Worm (Caenorhabditis elegans) whole organism, L4 larva: ENCODE data around the gene B0432.14.

Experiments used
- D1046.2 ChIP-seq: fragments of 200-800 bp; sonication (Bioruptor generic); IDR thresholded peaks from 2 replicates; pipeline ENCODE4 v1.3.6; 2022; ENCODE audit warnings: missing genetic modification characterization, missing compliant biosample characterization
- F26F4.8 ChIP-seq: fragments of 200-800 bp; sonication (Bioruptor generic); conservative IDR thresholded peaks from 2 replicates; pipeline ENCODE4 v1.3.6; 2022; ENCODE audit warnings: missing genetic modification characterization, missing compliant biosample characterization
- F37D6.2 ChIP-seq: sonication (generic microtip); optimal IDR thresholded peaks from 2 replicates; lab custom pipeline; 2016; ENCODE audit warnings: mild to moderate bottlenecking, missing genetic modification characterization, missing compliant biosample characterization
- F44E2.7 ChIP-seq: fragments of 200-800 bp; sonication (Bioruptor generic); IDR thresholded peaks from 2 replicates; pipeline ENCODE4 v2.1.2; 2022; ENCODE audit warnings: missing genetic modification characterization, missing compliant biosample characterization
- F49E8.2 ChIP-seq: sonication (generic microtip); optimal IDR thresholded peaks from 2 replicates; lab custom pipeline; 2016; ENCODE audit warnings: missing compliant biosample characterization, mild to moderate bottlenecking, missing genetic modification characterization, borderline replicate concordance
- R02D3.7 ChIP-seq: fragments of 150-350 bp; sonication (generic microtip); optimal IDR thresholded peaks from 3 replicates; lab custom pipeline; 2014; ENCODE audit warnings: missing biosample characterization, missing genetic modification characterization
- T20F7.1 ChIP-seq: fragments of 200-800 bp; sonication (Bioruptor generic); optimal IDR thresholded peaks from 2 replicates; lab custom pipeline; 2018; ENCODE audit warnings: mild to moderate bottlenecking, missing genetic modification characterization, missing compliant biosample characterization
- T26A8.4 ChIP-seq: fragments of 200-800 bp; sonication (Bioruptor generic); IDR thresholded peaks from 2 replicates; pipeline ENCODE4 v1.3.6; 2022; ENCODE audit warnings: missing genetic modification characterization, missing compliant biosample characterization
- Y5F2A.4 ChIP-seq: fragments of 200-800 bp; sonication (Bioruptor generic); optimal IDR thresholded peaks from 2 replicates; lab custom pipeline; 2018; ENCODE audit warnings: mild to moderate bottlenecking, missing genetic modification characterization, missing compliant biosample characterization
- aha-1 ChIP-seq: fragments of 150-350 bp; peaks from one replicate; lab custom pipeline; 2014; ENCODE audit warnings: missing biosample characterization, missing genetic modification characterization
- aly-2 ChIP-seq: sonication (generic microtip); optimal IDR thresholded peaks from 2 replicates; lab custom pipeline; 2018; ENCODE audit warnings: missing biosample characterization, missing genetic modification characterization
- ama-1 ChIP-seq: fragments of 150-350 bp; optimal IDR thresholded peaks from 2 replicates; lab custom pipeline; 2014; ENCODE audit warnings: inconsistent platforms, mixed read lengths
- ceh-28 ChIP-seq: fragments of 150-350 bp; optimal IDR thresholded peaks from 2 replicates; lab custom pipeline; 2014; ENCODE audit warnings: missing biosample characterization, missing genetic modification reagents, missing genetic modification characterization
- ceh-32 ChIP-seq: sonication (generic microtip); optimal IDR thresholded peaks from 2 replicates; lab custom pipeline; 2016; ENCODE audit warnings: mild to moderate bottlenecking, missing genetic modification characterization, missing compliant biosample characterization; ENCODE audit not compliant: poor library complexity
- ceh-44 ChIP-seq: fragments of 200-800 bp; sonication (Bioruptor generic); IDR thresholded peaks from 2 replicates; pipeline ENCODE4 v1.3.6; 2022; ENCODE audit warnings: missing genetic modification reagents, missing genetic modification characterization, missing compliant biosample characterization
- ceh-82 ChIP-seq: sonication (generic microtip); optimal IDR thresholded peaks from 2 replicates; lab custom pipeline; 2017; ENCODE audit warnings: missing biosample characterization, missing genetic modification characterization
- cey-2 ChIP-seq: sonication (generic microtip); optimal IDR thresholded peaks from 3 replicates; lab custom pipeline; 2017; ENCODE audit warnings: missing genetic modification characterization, mild to moderate bottlenecking, missing compliant biosample characterization, antibody characterized with exemption, borderline replicate concordance; ENCODE audit not compliant: insufficient read depth
- daf-19 ChIP-seq: fragments of 200-800 bp; sonication (Bioruptor generic); conservative IDR thresholded peaks from 2 replicates; pipeline ENCODE4 v1.3.6; 2022; ENCODE audit warnings: missing genetic modification characterization, missing compliant biosample characterization
- daf-8 ChIP-seq: fragments of 200-800 bp; sonication (Bioruptor generic); IDR thresholded peaks from 2 replicates; pipeline ENCODE4 v1.3.6; 2022; ENCODE audit warnings: missing genetic modification characterization, missing compliant biosample characterization
- dmd-6 ChIP-seq: fragments of 200-800 bp; sonication (Bioruptor generic); IDR thresholded peaks from 2 replicates; pipeline ENCODE4 v1.3.6; 2022; ENCODE audit warnings: missing genetic modification reagents, missing genetic modification characterization, missing compliant biosample characterization
- duxl-1 ChIP-seq: sonication (generic microtip); optimal IDR thresholded peaks from 2 replicates; lab custom pipeline; 2016; ENCODE audit warnings: mild to moderate bottlenecking, missing genetic modification characterization, moderate library complexity, missing compliant biosample characterization; ENCODE audit not compliant: poor library complexity
- egl-27 ChIP-seq: sonication (generic microtip); optimal IDR thresholded peaks from 3 replicates; lab custom pipeline; 2017; ENCODE audit warnings: missing biosample characterization, missing genetic modification reagents, missing genetic modification characterization
- egl-43 ChIP-seq: fragments of 200-800 bp; sonication (Bioruptor generic); IDR thresholded peaks from 2 replicates; pipeline ENCODE4 v1.3.6; 2022; ENCODE audit warnings: missing genetic modification reagents, missing genetic modification characterization, missing compliant biosample characterization
- fkh-10 ChIP-seq: fragments of 150-350 bp; optimal IDR thresholded peaks from 2 replicates; lab custom pipeline; 2014; ENCODE audit warnings: missing biosample characterization, missing genetic modification reagents, missing genetic modification characterization
- hlh-30 ChIP-seq: sonication (generic microtip); optimal IDR thresholded peaks from 2 replicates; lab custom pipeline; 2017; ENCODE audit warnings: antibody characterized with exemption, mild to moderate bottlenecking, missing genetic modification characterization, missing compliant biosample characterization; ENCODE audit not compliant: insufficient read depth
- hmg-1.1 ChIP-seq: fragments of 200-800 bp; sonication (Bioruptor generic); IDR thresholded peaks from 2 replicates; pipeline ENCODE4 v1.3.6; 2022; ENCODE audit warnings: missing genetic modification reagents, missing genetic modification characterization, missing compliant biosample characterization
- jun-1 ChIP-seq: fragments of 150-350 bp; optimal IDR thresholded peaks from 2 replicates; lab custom pipeline; 2014; ENCODE audit warnings: missing biosample characterization, missing genetic modification reagents, missing genetic modification characterization
- lin-13 ChIP-seq: fragments of 150-350 bp; optimal IDR thresholded peaks from 2 replicates; lab custom pipeline; 2014; ENCODE audit warnings: missing biosample characterization, missing genetic modification reagents, missing genetic modification characterization
- lin-15B ChIP-seq: fragments of 150-350 bp; sonication (generic microtip); optimal IDR thresholded peaks from 3 replicates; lab custom pipeline; 2014; ENCODE audit warnings: missing biosample characterization, missing genetic modification characterization
- lin-38 ChIP-seq: fragments of 200-800 bp; sonication (Bioruptor generic); IDR thresholded peaks from 2 replicates; pipeline ENCODE4 v1.3.6; 2022; ENCODE audit warnings: missing genetic modification reagents, missing genetic modification characterization, missing compliant biosample characterization
- mxl-2 ChIP-seq: fragments of 200-800 bp; sonication (Bioruptor generic); conservative IDR thresholded peaks from 2 replicates; pipeline ENCODE4 v1.3.6; 2022; ENCODE audit warnings: missing genetic modification reagents, missing genetic modification characterization, missing compliant biosample characterization
- nhr-102 ChIP-seq: sonication (generic microtip); optimal IDR thresholded peaks from 2 replicates; lab custom pipeline; 2016; ENCODE audit warnings: mild to moderate bottlenecking, missing genetic modification characterization, moderate library complexity, missing compliant biosample characterization
- nhr-11 ChIP-seq: fragments of 150-350 bp; optimal IDR thresholded peaks from 2 replicates; lab custom pipeline; 2014; ENCODE audit warnings: missing biosample characterization, missing genetic modification characterization
- nhr-111 ChIP-seq: fragments of 200-800 bp; sonication (Bioruptor generic); optimal IDR thresholded peaks from 2 replicates; lab custom pipeline; 2018; ENCODE audit warnings: mild to moderate bottlenecking, missing genetic modification characterization, missing compliant biosample characterization
- nhr-237 ChIP-seq: sonication (generic microtip); optimal IDR thresholded peaks from 2 replicates; lab custom pipeline; 2017; ENCODE audit warnings: missing biosample characterization, missing genetic modification characterization
- nhr-25 ChIP-seq: sonication (generic microtip); optimal IDR thresholded peaks from 2 replicates; lab custom pipeline; 2017; ENCODE audit warnings: missing genetic modification characterization, mild to moderate bottlenecking, missing compliant biosample characterization, antibody characterized with exemption, moderate library complexity, borderline replicate concordance; ENCODE audit not compliant: insufficient read depth
- nhr-41 ChIP-seq: fragments of 200-800 bp; sonication (Bioruptor generic); IDR thresholded peaks from 2 replicates; pipeline ENCODE4 v1.3.6; 2022; ENCODE audit warnings: missing genetic modification reagents, missing genetic modification characterization, missing compliant biosample characterization
- nhr-42 ChIP-seq: fragments of 200-800 bp; sonication (Bioruptor generic); IDR thresholded peaks from 2 replicates; pipeline ENCODE4 v1.3.6; 2022; ENCODE audit warnings: missing genetic modification characterization, missing compliant biosample characterization
- nhr-6 ChIP-seq: fragments of 150-350 bp; optimal IDR thresholded peaks from 2 replicates; lab custom pipeline; 2014; ENCODE audit warnings: missing biosample characterization, missing genetic modification characterization
- nhr-76 ChIP-seq: fragments of 150-350 bp; optimal IDR thresholded peaks from 2 replicates; lab custom pipeline; 2014; ENCODE audit warnings: missing biosample characterization, missing genetic modification characterization
- nhr-77 ChIP-seq: fragments of 150-350 bp; optimal IDR thresholded peaks from 2 replicates; lab custom pipeline; 2014; ENCODE audit warnings: missing biosample characterization, missing genetic modification characterization
- rbr-2 ChIP-seq: sonication (generic microtip); optimal IDR thresholded peaks from 2 replicates; lab custom pipeline; 2016; ENCODE audit warnings: missing genotype, missing genetic modification characterization, missing compliant biosample characterization
- saeg-2 ChIP-seq: fragments of 200-800 bp; sonication (Bioruptor generic); IDR thresholded peaks from 2 replicates; pipeline ENCODE4 v1.3.6; 2022; ENCODE audit warnings: missing genetic modification reagents, missing genetic modification characterization, missing compliant biosample characterization
- set-16 ChIP-seq: fragments of 200-800 bp; sonication (Bioruptor generic); IDR thresholded peaks from 2 replicates; pipeline ENCODE4 v1.3.6; 2022; ENCODE audit warnings: missing genetic modification reagents, missing genetic modification characterization, missing compliant biosample characterization
- snpc-1.2 ChIP-seq: fragments of 200-800 bp; sonication (Bioruptor generic); IDR thresholded peaks from 2 replicates; pipeline ENCODE4 v1.3.6; 2022; ENCODE audit warnings: missing genetic modification reagents, missing genetic modification characterization, missing compliant biosample characterization
- snpc-4 ChIP-seq: fragments of 150-350 bp; optimal IDR thresholded peaks from 2 replicates; lab custom pipeline; 2014; ENCODE audit warnings: missing biosample characterization, missing genetic modification characterization
- spr-1 ChIP-seq: sonication (generic microtip); optimal IDR thresholded peaks from 2 replicates; lab custom pipeline; 2016; ENCODE audit warnings: mild to moderate bottlenecking, missing genetic modification characterization, missing compliant biosample characterization
- unc-130 ChIP-seq: sonication (generic microtip); optimal IDR thresholded peaks from 2 replicates; lab custom pipeline; 2016; ENCODE audit warnings: missing genetic modification reagents, missing genetic modification characterization, missing compliant biosample characterization
- unc-39 ChIP-seq: sonication (generic microtip); optimal IDR thresholded peaks from 2 replicates; lab custom pipeline; 2017; ENCODE audit warnings: missing biosample characterization, missing genetic modification characterization
- zfp-2 ChIP-seq: sonication (generic microtip); optimal IDR thresholded peaks from 2 replicates; lab custom pipeline; 2016; ENCODE audit warnings: mild to moderate bottlenecking, missing genetic modification characterization, missing compliant biosample characterization
- zip-11 ChIP-seq: fragments of 200-800 bp; sonication (Bioruptor generic); IDR thresholded peaks from 2 replicates; pipeline ENCODE4 v1.3.6; 2022; ENCODE audit warnings: missing genetic modification characterization, missing compliant biosample characterization
- zip-2 ChIP-seq: fragments of 150-350 bp; optimal IDR thresholded peaks from 2 replicates; lab custom pipeline; 2014; ENCODE audit warnings: missing biosample characterization, missing genetic modification characterization

B0432.14 gene

ce11 chrII:255124-255523 lies 9.0 kb upstream of the B0432.14 start (continued):
- no peak for TF ChIP-seq ceh-82
- no peak for TF ChIP-seq aly-2 (tag; lab: Kevin White, UChicago)
- TF ChIP-seq Y5F2A.4 (GFP tag; lab: Kevin White, UChicago) = no peak
- peak; percentile 92 for TF ChIP-seq hmg-1.1 (GFP tag; lab: Robert Waterston, UW)
- TF ChIP-seq ceh-28 (tag; lab: Kevin White, UChicago) = peak; percentile 78
- peak; percentile 89 for TF ChIP-seq jun-1 (tag; lab: Kevin White, UChicago)
- peak; percentile 94 for TF ChIP-seq duxl-1 (tag; lab: Kevin White, UChicago)
- TF ChIP-seq hlh-30 (tag; lab: Kevin White, UChicago) = peak; percentile 84
- TF ChIP-seq zip-11 = no peak
- no peak for TF ChIP-seq F26F4.8
- peak; percentile 29; the same call in 1 of the 2 replicates for TF ChIP-seq set-16
- TF ChIP-seq R02D3.7 = no peak
- TF ChIP-seq nhr-77 (tag; lab: Kevin White, UChicago) = peak; percentile 94
- TF ChIP-seq nhr-237 = peak; percentile 62
- TF ChIP-seq ceh-44 (GFP tag; lab: Robert Waterston, UW) = peak; percentile 86
- TF ChIP-seq daf-8 (GFP tag; lab: Robert Waterston, UW) = no peak
- peak; percentile 75; the same call in 1 of the 2 replicates for TF ChIP-seq daf-19 (GFP tag; lab: Robert Waterston, UW)
- TF ChIP-seq D1046.2 (GFP tag; lab: Robert Waterston, UW) = no peak
- TF ChIP-seq nhr-6 (tag; lab: Kevin White, UChicago) = peak; percentile 97
- TF ChIP-seq F49E8.2 (tag; lab: Kevin White, UChicago) = peak; percentile 84
- TF ChIP-seq nhr-25 (tag; lab: Kevin White, UChicago) = peak; percentile 92
- TF ChIP-seq nhr-76 (tag; lab: Kevin White, UChicago) = no peak
- TF ChIP-seq nhr-41 (GFP tag; lab: Robert Waterston, UW) = peak; percentile 40; the same call in 1 of the 2 replicates
- peak; percentile 95 for TF ChIP-seq fkh-10 (GFP tag; lab: Kevin White, UChicago)
- TF ChIP-seq egl-43 = peak; percentile 77
- peak; percentile 92 for TF ChIP-seq T26A8.4 (GFP tag; lab: Robert Waterston, UW)
- TF ChIP-seq rbr-2 (tag; lab: Kevin White, UChicago) = peak; percentile 93
- TF ChIP-seq ceh-32 = no peak
- TF ChIP-seq unc-39 = no peak
- TF ChIP-seq cey-2 (tag; lab: Kevin White, UChicago) = no peak
- TF ChIP-seq lin-13 = peak; percentile 96
- no peak for TF ChIP-seq nhr-111 (GFP tag; lab: Kevin White, UChicago)
- TF ChIP-seq aha-1 = peak; percentile 99
- 0 out of 2 replicates have a peak, but pooled peaks have one; percentile 54 for TF ChIP-seq mxl-2 (GFP tag; lab: Robert Waterston, UW)
- TF ChIP-seq nhr-102 (tag; lab: Kevin White, UChicago) = peak; percentile 91
- peak; percentile 100 for TF ChIP-seq lin-38 (GFP tag; lab: Robert Waterston, UW)
- TF ChIP-seq spr-1 = peak; percentile 91
- no peak for TF ChIP-seq snpc-4
- TF ChIP-seq egl-27 = no peak
- 0 out of 2 replicates have a peak, but pooled peaks have one; percentile 62 for TF ChIP-seq saeg-2
- no peak for TF ChIP-seq ama-1
- TF ChIP-seq T20F7.1 (GFP tag; lab: Kevin White, UChicago) = no peak
- TF ChIP-seq F37D6.2 (tag; lab: Kevin White, UChicago) = peak; percentile 84
- peak; percentile 95 for TF ChIP-seq lin-15B (tag; lab: Kevin White, UChicago)
- TF ChIP-seq zip-2 = peak; percentile 56
- TF ChIP-seq unc-130 = peak; percentile 92
- TF ChIP-seq F44E2.7 (GFP tag; lab: Robert Waterston, UW) = peak; percentile 88; the same call in 1 of the 2 replicates
- peak; percentile 87 for TF ChIP-seq nhr-42 (GFP tag; lab: Robert Waterston, UW)
- peak; percentile 67 for TF ChIP-seq snpc-1.2 (GFP tag; lab: Robert Waterston, UW)
- peak; percentile 90 for TF ChIP-seq nhr-11 (tag; lab: Kevin White, UChicago)
- peak; percentile 76 for TF ChIP-seq dmd-6 (GFP tag; lab: Robert Waterston, UW)
- TF ChIP-seq zfp-2 = peak; percentile 68
